Fruit fly (Drosophila melanogaster): ENCODE results near the gene CG33322.

dm6 chr2L:20826226-20826625 is 10.2 kb upstream of the CG33322 start:
- TF ChIP-seq psq (optimal IDR thresholded peaks at IDR 0.05), result no peak
- no peak for TF ChIP-seq pan (optimal IDR thresholded peaks at IDR 0.05)
